Fruit fly (Drosophila melanogaster) whole organism, wandering third instar larva: ENCODE measurements around the gene CG34159.

Source experiments
- Abd-B ChIP-seq: fragments of >200 bp; optimal IDR thresholded peaks from 2 replicates; lab custom pipeline; 2017; ENCODE audit warnings: missing biosample characterization, missing genetic modification characterization
- CG9705 ChIP-seq: fragments of 200-800 bp; sonication (Bioruptor generic); optimal IDR thresholded peaks from 2 replicates; lab custom pipeline; 2018; ENCODE audit warnings: missing biosample characterization, mild to moderate bottlenecking, missing genetic modification characterization
- CrebA ChIP-seq: fragments of 200-800 bp; sonication (Bioruptor generic); optimal IDR thresholded peaks from 2 replicates; lab custom pipeline; 2016; ENCODE audit warnings: missing biosample characterization, mild to moderate bottlenecking, missing genetic modification characterization, borderline replicate concordance
- Dfd ChIP-seq: fragments of >200 bp; optimal IDR thresholded peaks from 2 replicates; lab custom pipeline; 2017; ENCODE audit warnings: missing biosample characterization, missing genetic modification characterization
- Dif ChIP-seq: fragments of 200-275, 200-300 bp; sonication (Bioruptor generic); optimal IDR thresholded peaks from 2 replicates; lab custom pipeline; 2018; ENCODE audit warnings: missing biosample characterization, missing genetic modification characterization; ENCODE audit not compliant: partially characterized antibody
- GATAd ChIP-seq: sonication (Bioruptor generic); optimal IDR thresholded peaks from 2 replicates; lab custom pipeline; 2016; ENCODE audit warnings: missing biosample characterization, missing genetic modification characterization
- HLH106 ChIP-seq: fragments of 200-800 bp; optimal IDR thresholded peaks from 3 replicates; lab custom pipeline; 2019; ENCODE audit warnings: missing biosample characterization, mild to moderate bottlenecking, missing genetic modification characterization, moderate library complexity
- Hnf4 ChIP-seq: fragments of 200-800 bp; sonication (Bioruptor generic); optimal IDR thresholded peaks from 2 replicates; lab custom pipeline; 2016; ENCODE audit warnings: missing biosample characterization, mild to moderate bottlenecking, missing genetic modification characterization
- Hr78 ChIP-seq: fragments of >200 bp; optimal IDR thresholded peaks from 2 replicates; lab custom pipeline; 2017; ENCODE audit warnings: missing biosample characterization, missing genetic modification characterization
- Hr83 ChIP-seq: fragments of 200-300 bp; sonication (Bioruptor generic); optimal IDR thresholded peaks from 2 replicates; lab custom pipeline; 2016; ENCODE audit warnings: missing biosample characterization, mild to moderate bottlenecking, missing genetic modification characterization, moderate library complexity; ENCODE audit not compliant: poor library complexity, severe bottlenecking
- Jra ChIP-seq: sonication (Bioruptor generic); optimal IDR thresholded peaks from 2 replicates; lab custom pipeline; 2016; ENCODE audit warnings: missing biosample characterization, missing genetic modification characterization
- Mio ChIP-seq: sonication (Bioruptor generic); optimal IDR thresholded peaks from 2 replicates; lab custom pipeline; 2016; ENCODE audit warnings: missing biosample characterization, missing genetic modification characterization
- Myc ChIP-seq: fragments of >200 bp; optimal IDR thresholded peaks from 2 replicates; lab custom pipeline; 2017
- N ChIP-seq: fragments of >200 bp; optimal IDR thresholded peaks from 2 replicates; lab custom pipeline; 2018; ENCODE audit warnings: missing biosample characterization, missing external identifiers, missing genetic modification characterization
- OdsH ChIP-seq: fragments of 200-800 bp; sonication (Bioruptor generic); optimal IDR thresholded peaks from 2 replicates; lab custom pipeline; 2016; ENCODE audit warnings: missing biosample characterization, mild to moderate bottlenecking, missing genetic modification characterization
- Rel ChIP-seq, 2 experiments: fragments of 200-800 bp; sonication (Bioruptor generic) in 1 of 2; optimal IDR thresholded peaks; 2 replicates in 1 of 2; 3 replicates in 1 of 2; lab custom pipeline; 2016 to 2019; ENCODE audit warnings: mild to moderate bottlenecking in 2 of 2, missing biosample characterization in 2 of 2, missing genetic modification characterization in 2 of 2, moderate library complexity in 1 of 2
- Vsx2 ChIP-seq: fragments of 200-300, 225-300 bp; sonication (Bioruptor generic); optimal IDR thresholded peaks from 2 replicates; lab custom pipeline; 2018; ENCODE audit warnings: missing biosample characterization, missing genetic modification characterization; ENCODE audit not compliant: partially characterized antibody
- brk ChIP-seq: fragments of 200-800 bp; sonication (Bioruptor generic); optimal IDR thresholded peaks from 2 replicates; lab custom pipeline; 2016; ENCODE audit warnings: missing biosample characterization, mild to moderate bottlenecking, missing genetic modification characterization
- dl ChIP-seq, 2 experiments: fragments of 175-275, 200-275 bp in 1 of 2; fragments of 200-275 bp in 1 of 2; sonication (Bioruptor generic); optimal IDR thresholded peaks; lab custom pipeline; 2018; ENCODE audit warnings: mild to moderate bottlenecking in 2 of 2, missing biosample characterization in 2 of 2, missing genetic modification characterization in 2 of 2, moderate library complexity in 2 of 2; ENCODE audit not compliant: partially characterized antibody in 2 of 2, insufficient read depth in 1 of 2
- dmrt93B ChIP-seq: fragments of 200-800 bp; sonication (Bioruptor generic); optimal IDR thresholded peaks from 2 replicates; lab custom pipeline; 2018; ENCODE audit warnings: missing biosample characterization, mild to moderate bottlenecking, missing genetic modification characterization
- dsf ChIP-seq: sonication (Bioruptor generic); optimal IDR thresholded peaks from 2 replicates; lab custom pipeline; 2016; ENCODE audit warnings: missing biosample characterization, missing genetic modification characterization, borderline replicate concordance
- foxo ChIP-seq, 2 experiments: fragments of 200-800 bp; sonication (Bioruptor generic); optimal IDR thresholded peaks; 2 replicates in 1 of 2; 3 replicates in 1 of 2; lab custom pipeline; 2016 to 2017; ENCODE audit warnings: missing biosample characterization in 2 of 2, missing genetic modification characterization in 2 of 2
- h ChIP-seq: fragments of 200-800 bp; sonication (Bioruptor generic); optimal IDR thresholded peaks from 3 replicates; lab custom pipeline; 2016; ENCODE audit warnings: missing biosample characterization, mild to moderate bottlenecking, missing genetic modification characterization
- jim ChIP-seq: fragments of 175-275, 200-325 bp; sonication (Bioruptor generic); optimal IDR thresholded peaks from 2 replicates; lab custom pipeline; 2016; ENCODE audit warnings: missing biosample characterization, mild to moderate bottlenecking, missing genetic modification characterization
- pan ChIP-seq: fragments of >200 bp; optimal IDR thresholded peaks from 2 replicates; lab custom pipeline; 2017
- psq ChIP-seq: fragments of 200-800 bp; sonication (Bioruptor generic); optimal IDR thresholded peaks from 3 replicates; lab custom pipeline; 2017; ENCODE audit warnings: missing biosample characterization, mild to moderate bottlenecking, missing genetic modification characterization, moderate library complexity
- rgr ChIP-seq: fragments of 200-800 bp; sonication (Bioruptor generic); optimal IDR thresholded peaks from 3 replicates; lab custom pipeline; 2016; ENCODE audit warnings: missing biosample characterization, mild to moderate bottlenecking, missing genetic modification characterization
- sage ChIP-seq: fragments of 200-800 bp; sonication (Bioruptor generic); optimal IDR thresholded peaks from 2 replicates; lab custom pipeline; 2016; ENCODE audit warnings: missing biosample characterization, mild to moderate bottlenecking, missing genetic modification characterization
- sv ChIP-seq: fragments of 200-800 bp; sonication (Bioruptor generic); optimal IDR thresholded peaks from 3 replicates; lab custom pipeline; 2016; ENCODE audit warnings: missing biosample characterization, missing genetic modification characterization
- tai ChIP-seq: sonication (Bioruptor generic); optimal IDR thresholded peaks from 2 replicates; lab custom pipeline; 2016; ENCODE audit warnings: missing biosample characterization, missing genetic modification characterization
- usp ChIP-seq: fragments of >200 bp; optimal IDR thresholded peaks from 2 replicates; lab custom pipeline; 2017; ENCODE audit warnings: missing biosample characterization, missing genetic modification characterization
- woc ChIP-seq: sonication (Bioruptor generic); optimal IDR thresholded peaks from 2 replicates; lab custom pipeline; 2016; ENCODE audit warnings: missing biosample characterization, mild to moderate bottlenecking, missing genetic modification characterization

The CG34159 gene

DNA sequence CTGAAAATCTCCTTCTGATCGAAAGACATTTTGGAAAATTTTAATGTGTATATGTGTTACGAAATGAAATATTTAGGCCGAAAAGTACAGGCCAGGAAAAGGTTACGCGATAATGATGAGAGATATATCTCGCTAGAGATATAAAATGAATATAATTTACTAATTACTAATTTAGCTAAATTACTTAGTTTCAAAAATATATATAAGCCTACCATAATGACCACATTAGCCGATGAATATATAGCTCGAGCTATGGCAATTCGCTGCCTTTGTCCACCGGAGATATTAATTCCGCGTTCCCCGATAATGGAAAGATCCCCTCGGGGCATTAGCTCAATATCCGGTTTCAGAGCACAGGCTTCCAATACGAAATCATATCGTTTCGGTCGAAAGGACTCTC is 12.7 kb downstream of the CG34159 start, which contains the start of gene Fum4:
Gene Fum4, minus strand, starts transcription at position 101 of the 400 bp plus-strand sequence.
- TF ChIP-seq sv (GFP tag; lab: Kevin White, UChicago): no peak
- no peak for TF ChIP-seq Abd-B
- TF ChIP-seq psq (GFP tag; lab: Kevin White, UChicago): no peak
- no peak for TF ChIP-seq Jra (GFP tag; lab: Kevin White, UChicago)
- TF ChIP-seq usp (GFP tag; lab: Kevin White, UChicago): no peak
- no peak for TF ChIP-seq Hr78 (GFP tag; lab: Kevin White, UChicago)
- no peak for TF ChIP-seq pan (lab: Kevin White, UChicago)
- TF ChIP-seq Myc (lab: Kevin White, UChicago): no peak
- no peak for TF ChIP-seq dmrt93B (GFP tag; lab: Kevin White, UChicago)
- TF ChIP-seq tai (GFP tag; lab: Kevin White, UChicago): no peak
- no peak for TF ChIP-seq jim (GFP tag; lab: Kevin White, UChicago)
- no peak for TF ChIP-seq Rel (GFP tag; optimal IDR thresholded peaks at IDR 0.05; lab: Kevin White, UChicago)
- no peak for TF ChIP-seq Rel (tag; optimal IDR thresholded peaks at IDR 0.05; lab: Kevin White, UChicago)
- TF ChIP-seq dl (GFP tag; optimal IDR thresholded peaks at IDR 0.05; lab: Kevin White, UChicago; ENCODE audit: insufficient read depth in 1 of 2, partially characterized antibody in 2 of 2): no peak
- TF ChIP-seq OdsH (GFP tag; lab: Kevin White, UChicago): no peak
- no peak for TF ChIP-seq Vsx2 (GFP tag; lab: Kevin White, UChicago)
- TF ChIP-seq dsf (GFP tag; lab: Kevin White, UChicago): no peak
- TF ChIP-seq CrebA (GFP tag; lab: Kevin White, UChicago): no peak
- TF ChIP-seq h: no peak
- TF ChIP-seq N (GFP tag; lab: Kevin White, UChicago): no peak
- TF ChIP-seq, all 38 proteins: peak for 0

DNA sequence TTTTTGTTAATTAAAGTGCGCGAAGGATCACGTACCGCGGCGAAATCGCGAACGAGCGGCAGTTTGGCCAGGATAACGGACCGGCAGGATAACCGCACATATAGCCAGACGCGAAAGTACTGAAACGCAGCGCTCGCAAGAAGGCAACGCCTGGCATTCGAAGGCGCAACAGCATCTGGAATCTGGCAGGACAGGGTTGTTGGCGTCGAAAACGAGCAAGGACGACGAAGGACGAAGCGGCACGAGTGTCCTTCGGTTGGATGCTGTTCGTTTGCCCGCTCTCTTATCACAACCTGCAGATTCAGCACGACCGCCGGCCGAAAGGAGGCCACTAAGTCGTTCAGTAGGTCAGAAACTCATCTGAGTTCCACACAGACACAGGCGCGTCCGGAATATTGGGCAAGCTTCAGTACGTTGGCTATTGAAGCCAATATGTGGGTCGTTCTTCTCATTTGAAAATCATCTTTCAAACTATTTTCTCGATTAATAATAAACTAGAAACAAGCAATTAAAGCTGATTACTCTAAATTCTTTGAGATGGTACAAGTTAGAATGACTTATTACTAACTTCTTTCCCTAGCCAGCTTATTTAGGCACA is 23.8 kb downstream of the CG34159 start, which contains the start of gene CG44153:
Gene CG44153, minus strand, starts transcription at position 75 of the 598 bp plus-strand sequence.
- TF ChIP-seq Dfd (GFP tag; lab: Kevin White, UChicago) (no peak), Dif (GFP tag; lab: Kevin White, UChicago) (no peak), woc (GFP tag; lab: Kevin White, UChicago) (no peak), N (GFP tag; lab: Kevin White, UChicago) (no peak), Hnf4 (no peak), pan (lab: Kevin White, UChicago) (no peak), Hr78 (GFP tag; lab: Kevin White, UChicago) (no peak), foxo (GFP tag; optimal IDR thresholded peaks at IDR 0.05; lab: Kevin White, UChicago) (no peak), Abd-B (no peak), HLH106 (no peak), tai (GFP tag; lab: Kevin White, UChicago) (no peak), sage (GFP tag; lab: Kevin White, UChicago) (no peak)

DNA sequence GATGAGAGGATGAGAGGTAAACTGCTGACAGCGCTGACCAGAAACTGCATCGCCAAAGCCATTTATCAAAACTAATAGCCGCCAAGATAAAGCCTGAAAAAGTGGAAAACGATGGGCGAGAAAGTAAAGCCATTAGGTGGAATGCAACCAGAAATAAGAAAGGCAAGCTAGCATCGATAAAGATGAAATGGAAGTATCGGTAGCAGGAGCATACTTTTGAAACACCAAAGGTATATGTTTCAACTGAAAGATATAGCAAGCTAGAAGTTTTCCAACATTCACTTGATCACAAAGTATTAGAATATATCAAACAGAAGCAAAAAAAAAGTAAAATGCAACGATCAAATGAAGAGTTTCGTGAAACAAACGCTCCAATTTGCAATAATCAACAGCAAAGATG is 31.7 kb downstream of the CG34159 start, which contains the start of gene CG13137:
Gene CG13137, plus strand, starts transcription at position 301 of the 400 bp plus-strand sequence.
- no peak for TF ChIP-seq N (GFP tag; lab: Kevin White, UChicago)
- TF ChIP-seq usp (GFP tag; lab: Kevin White, UChicago): no peak
- no peak for TF ChIP-seq dsf (GFP tag; lab: Kevin White, UChicago)
- TF ChIP-seq Hr78 (GFP tag; lab: Kevin White, UChicago): no peak
- no peak for TF ChIP-seq h
- TF ChIP-seq jim (GFP tag; lab: Kevin White, UChicago): no peak

DNA sequence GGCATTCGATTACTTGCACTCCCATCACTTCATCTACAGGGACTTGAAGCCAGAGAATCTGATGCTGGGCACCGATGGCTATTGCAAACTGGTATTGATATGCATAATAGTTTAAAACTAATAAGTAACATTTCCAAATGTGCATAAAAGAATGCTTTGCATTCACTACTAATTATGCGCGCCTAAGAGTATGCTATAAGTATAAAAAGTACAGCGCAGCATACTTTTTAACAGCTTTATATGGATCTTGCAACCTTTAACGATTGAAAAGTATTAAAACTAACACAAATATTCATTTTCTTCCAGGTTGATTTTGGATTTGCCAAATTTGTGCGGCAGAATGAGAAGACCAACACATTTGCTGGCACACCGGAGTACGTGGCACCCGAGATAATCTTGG is 49.7 kb downstream of the CG34159 start:
- TF ChIP-seq N (GFP tag; lab: Kevin White, UChicago): no peak
- no peak for TF ChIP-seq OdsH (GFP tag; lab: Kevin White, UChicago)
- TF ChIP-seq Jra (GFP tag; lab: Kevin White, UChicago): no peak
- no peak for TF ChIP-seq Hr83
- TF ChIP-seq dsf (GFP tag; lab: Kevin White, UChicago): no peak
- TF ChIP-seq dl (GFP tag; optimal IDR thresholded peaks at IDR 0.05; lab: Kevin White, UChicago; ENCODE audit: insufficient read depth in 1 of 2, partially characterized antibody in 2 of 2): no peak
- no peak for TF ChIP-seq Myc (lab: Kevin White, UChicago)
- no peak for TF ChIP-seq h
- no peak for TF ChIP-seq Mio (GFP tag; lab: Kevin White, UChicago)
- no peak for TF ChIP-seq CrebA (GFP tag; lab: Kevin White, UChicago)
- no peak for TF ChIP-seq brk
- TF ChIP-seq GATAd (GFP tag; lab: Kevin White, UChicago): no peak
- no peak for TF ChIP-seq CG9705 (GFP tag; lab: Kevin White, UChicago)
- TF ChIP-seq rgr (GFP tag; lab: Kevin White, UChicago): no peak
- no peak for TF ChIP-seq dmrt93B (GFP tag; lab: Kevin White, UChicago)
